Fruit fly (Drosophila melanogaster): Measurements from ENCODE around the gene PolZ2.

DNA sequence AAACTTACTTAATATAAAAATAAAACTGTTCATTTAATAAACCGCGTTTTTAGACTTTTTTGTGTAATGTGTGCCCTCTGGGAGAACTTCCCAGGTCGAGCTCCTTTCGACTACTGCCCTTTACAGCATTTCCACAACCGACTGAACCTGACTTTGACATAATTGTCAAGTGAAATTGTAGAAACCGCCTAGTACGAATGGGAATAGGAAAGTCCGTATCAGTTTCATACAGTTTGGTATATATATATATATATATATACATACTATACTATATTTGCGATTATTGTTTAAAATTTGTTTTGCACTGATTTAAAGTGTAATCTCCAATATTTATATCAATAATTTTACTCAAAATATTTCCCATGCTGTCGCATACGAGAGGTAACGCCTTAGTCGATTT is 37.6 kb upstream of the PolZ2 start, which contains the start of gene mia:
- TF ChIP-seq psq (optimal IDR thresholded peaks at IDR 0.05) = no peak
- TF ChIP-seq Sin3A (optimal IDR thresholded peaks at IDR 0.05) = no peak
